Fruit fly (Drosophila melanogaster) whole organism, embryonic: ENCODE data around the gene Suv3.

Experiments
- Antp ChIP-seq: fragments of 200-800 bp; sonication (Bioruptor generic); optimal IDR thresholded peaks from 3 replicates; lab custom pipeline; 2016; ENCODE audit warnings: missing biosample characterization, missing genetic modification characterization
- BEAF-32 ChIP-seq: fragments of 200-800 bp; sonication (Bioruptor generic); optimal IDR thresholded peaks from 3 replicates; lab custom pipeline; 2017; ENCODE audit warnings: missing biosample characterization, missing genetic modification characterization, mild to moderate bottlenecking, moderate library complexity, missing genetic modification reagents
- Bdp1 ChIP-seq: fragments of 200-800 bp; sonication (Bioruptor generic); optimal IDR thresholded peaks from 3 replicates; lab custom pipeline; 2016; ENCODE audit warnings: missing biosample characterization, missing genetic modification characterization
- Bteb2 ChIP-seq: fragments of 200-800 bp; sonication (Bioruptor generic); optimal IDR thresholded peaks from 2 replicates; lab custom pipeline; 2016; ENCODE audit warnings: missing biosample characterization, missing genetic modification characterization
- CG10209 ChIP-seq: fragments of 200-800 bp; sonication (Bioruptor generic); optimal IDR thresholded peaks from 3 replicates; lab custom pipeline; 2017; ENCODE audit warnings: missing biosample characterization, mild to moderate bottlenecking, missing genetic modification characterization, missing genetic modification reagents
- CG11456 ChIP-seq: fragments of 200-800 bp; sonication (Bioruptor generic); IDR thresholded peaks from 3 replicates; pipeline ENCODE4 v1.3.6; 2022; ENCODE audit warnings: missing biosample characterization, missing genetic modification characterization
- CG13296 ChIP-seq: fragments of 200-800 bp; sonication (Bioruptor generic); optimal IDR thresholded peaks from 3 replicates; lab custom pipeline; 2018; ENCODE audit warnings: missing biosample characterization, mild to moderate bottlenecking, missing genetic modification characterization
- CG16813 ChIP-seq: fragments of 200-800 bp; sonication (Bioruptor generic); IDR thresholded peaks from 3 replicates; pipeline ENCODE4 v1.3.6; 2022; ENCODE audit warnings: missing biosample characterization, missing genetic modification characterization; ENCODE audit not compliant: partially characterized antibody
- CG17829 ChIP-seq: fragments of 200-800 bp; optimal IDR thresholded peaks from 2 replicates; lab custom pipeline; 2019; ENCODE audit warnings: missing biosample characterization, mild to moderate bottlenecking, missing genetic modification characterization, moderate library complexity
- CG1792 ChIP-seq: fragments of 200-800 bp; sonication (Bioruptor generic); optimal IDR thresholded peaks from 2 replicates; lab custom pipeline; 2016; ENCODE audit warnings: missing biosample characterization, missing genetic modification characterization
- CG18476 ChIP-seq: fragments of 200-800 bp; sonication (Bioruptor generic); optimal IDR thresholded peaks from 2 replicates; lab custom pipeline; 2016; ENCODE audit warnings: missing biosample characterization, mild to moderate bottlenecking, missing genetic modification characterization
- CG2712 ChIP-seq: fragments of 200-800 bp; optimal IDR thresholded peaks from 3 replicates; lab custom pipeline; 2019; ENCODE audit warnings: missing biosample characterization, mild to moderate bottlenecking, missing genetic modification characterization, moderate library complexity
- CG4730 ChIP-seq: fragments of 200-800 bp; sonication (Bioruptor generic); IDR thresholded peaks from 2 replicates; pipeline ENCODE4 v1.3.6; 2022; ENCODE audit warnings: missing biosample characterization, missing genetic modification characterization
- CG5245 ChIP-seq: fragments of 200-800 bp; sonication (Bioruptor generic); optimal IDR thresholded peaks from 3 replicates; lab custom pipeline; 2016; ENCODE audit warnings: missing biosample characterization, missing genetic modification characterization
- CG7987 ChIP-seq: fragments of 200-800 bp; sonication (Bioruptor generic); optimal IDR thresholded peaks from 2 replicates; lab custom pipeline; 2018; ENCODE audit warnings: missing biosample characterization, mild to moderate bottlenecking, missing genetic modification characterization, moderate library complexity
- CG8359 ChIP-seq: fragments of 200-800 bp; sonication (Bioruptor generic); optimal IDR thresholded peaks from 2 replicates; lab custom pipeline; 2017; ENCODE audit warnings: missing biosample characterization, mild to moderate bottlenecking, missing genetic modification characterization, borderline replicate concordance
- D ChIP-seq, 2 experiments: fragments of 200-800 bp in 1 of 2; fragments of >200 bp in 1 of 2; sonication (Bioruptor generic) in 1 of 2; optimal IDR thresholded peaks; 2 replicates in 1 of 2; 3 replicates in 1 of 2; lab custom pipeline; 2017; ENCODE audit warnings: mild to moderate bottlenecking in 1 of 2, missing biosample characterization in 1 of 2, missing genetic modification characterization in 1 of 2, missing genetic modification reagents in 1 of 2
- Deaf1 ChIP-seq: fragments of 200-800 bp; optimal IDR thresholded peaks from 3 replicates; lab custom pipeline; 2019; ENCODE audit warnings: missing biosample characterization, mild to moderate bottlenecking, missing genetic modification characterization, moderate library complexity
- Dll ChIP-seq: fragments of 200-800 bp; sonication (Bioruptor generic); IDR thresholded peaks from 4 replicates; pipeline ENCODE4 v1.3.6; 2022; ENCODE audit warnings: missing biosample characterization, missing genetic modification characterization; ENCODE audit not compliant: partially characterized antibody
- Fer2 ChIP-seq: fragments of 200-800 bp; sonication (Bioruptor generic); optimal IDR thresholded peaks from 2 replicates; lab custom pipeline; 2018; ENCODE audit warnings: missing biosample characterization, mild to moderate bottlenecking, missing genetic modification characterization, moderate library complexity
- Hey ChIP-seq: fragments of 200-800 bp; sonication (Bioruptor generic); optimal IDR thresholded peaks from 3 replicates; lab custom pipeline; 2018; ENCODE audit warnings: missing biosample characterization, mild to moderate bottlenecking, missing genetic modification characterization
- Myb ChIP-seq: fragments of 200-800 bp; sonication (Bioruptor generic); optimal IDR thresholded peaks from 2 replicates; lab custom pipeline; 2016; ENCODE audit warnings: missing biosample characterization, missing genetic modification characterization
- Oli ChIP-seq: fragments of 200-800 bp; sonication (Bioruptor generic); optimal IDR thresholded peaks from 2 replicates; lab custom pipeline; 2018; ENCODE audit warnings: missing biosample characterization, mild to moderate bottlenecking, missing genetic modification characterization, moderate library complexity
- Pdp1 ChIP-seq, 2 experiments: fragments of 200-800 bp; sonication (Bioruptor generic); optimal IDR thresholded peaks; 3 replicates each; lab custom pipeline; 2016; ENCODE audit warnings: missing biosample characterization in 2 of 2, missing genetic modification characterization in 2 of 2, mild to moderate bottlenecking in 1 of 2, moderate library complexity in 1 of 2
- Ptx1 ChIP-seq: fragments of 200-800 bp; sonication (Bioruptor generic); IDR thresholded peaks from 2 replicates; pipeline ENCODE4 v1.3.6; 2022; ENCODE audit warnings: missing biosample characterization, missing genetic modification characterization
- Sry-δ ChIP-seq: fragments of 200-800 bp; sonication (Bioruptor generic); optimal IDR thresholded peaks from 2 replicates; lab custom pipeline; 2016; ENCODE audit warnings: missing biosample characterization, missing genetic modification characterization
- Ssrp ChIP-seq: fragments of 200-800 bp; sonication (Bioruptor generic); optimal IDR thresholded peaks from 2 replicates; lab custom pipeline; 2018; ENCODE audit warnings: missing biosample characterization, mild to moderate bottlenecking, missing genetic modification characterization, moderate library complexity
- amos ChIP-seq: fragments of 200-800 bp; sonication (Bioruptor generic); IDR thresholded peaks from 2 replicates; pipeline ENCODE4 v1.3.6; 2022; ENCODE audit warnings: missing biosample characterization, missing genetic modification characterization; ENCODE audit not compliant: partially characterized antibody
- ash1 ChIP-seq: fragments of 200-800 bp; sonication (Bioruptor generic); optimal IDR thresholded peaks from 2 replicates; lab custom pipeline; 2018; ENCODE audit warnings: missing biosample characterization, mild to moderate bottlenecking, missing genetic modification characterization
- bab2 ChIP-seq: fragments of 200-800 bp; sonication (Bioruptor generic); optimal IDR thresholded peaks from 2 replicates; lab custom pipeline; 2016; ENCODE audit warnings: missing biosample characterization, missing genetic modification characterization
- crol ChIP-seq: fragments of 200-800 bp; sonication (Bioruptor generic); IDR thresholded peaks from 2 replicates; pipeline ENCODE4 v1.3.6; 2022; ENCODE audit warnings: missing biosample characterization, missing genetic modification characterization
- danr ChIP-seq: fragments of 200-800 bp; sonication (Bioruptor generic); IDR thresholded peaks from 2 replicates; pipeline ENCODE4 v1.3.6; 2022; ENCODE audit warnings: missing biosample characterization, missing genetic modification characterization
- dm ChIP-seq: fragments of 200-800 bp; sonication (Bioruptor generic); optimal IDR thresholded peaks from 3 replicates; lab custom pipeline; 2016; ENCODE audit warnings: missing biosample characterization, missing genetic modification characterization
- ken ChIP-seq: fragments of 200-800 bp; sonication (Bioruptor generic); IDR thresholded peaks from 3 replicates; pipeline ENCODE4 v1.3.6; 2022; ENCODE audit warnings: missing biosample characterization, missing genetic modification characterization
- kni ChIP-seq: fragments of 200-800 bp; sonication (Bioruptor generic); optimal IDR thresholded peaks from 3 replicates; lab custom pipeline; 2017; ENCODE audit warnings: mild to moderate bottlenecking, missing biosample characterization, missing genetic modification reagents, missing genetic modification characterization
- lbe ChIP-seq: fragments of 200-800 bp; sonication (Bioruptor generic); optimal IDR thresholded peaks from 2 replicates; lab custom pipeline; 2016; ENCODE audit warnings: missing biosample characterization, mild to moderate bottlenecking, missing genetic modification characterization
- lilli ChIP-seq: fragments of 200-800 bp; sonication (Bioruptor generic); optimal IDR thresholded peaks from 3 replicates; lab custom pipeline; 2016; ENCODE audit warnings: missing biosample characterization, missing genetic modification characterization
- lola ChIP-seq, 3 experiments: fragments of >200 bp in 2 of 3; fragments of 200-800 bp in 1 of 3; sonication (Bioruptor generic) in 1 of 3; optimal IDR thresholded peaks; 2 replicates each; lab custom pipeline; 2017 to 2019; ENCODE audit warnings: missing biosample characterization in 3 of 3, missing genetic modification characterization in 3 of 3, mild to moderate bottlenecking in 1 of 3, moderate library complexity in 1 of 3
- peb ChIP-seq: fragments of 200-800 bp; sonication (Bioruptor generic); IDR thresholded peaks from 2 replicates; pipeline ENCODE4 v1.3.6; 2022; ENCODE audit warnings: missing biosample characterization, missing genetic modification characterization
- pho ChIP-seq: fragments of 200-800 bp; sonication (Bioruptor generic); optimal IDR thresholded peaks from 2 replicates; lab custom pipeline; 2016; ENCODE audit warnings: missing biosample characterization, missing genetic modification characterization
- prd ChIP-seq, 3 experiments: fragments of >200 bp in 2 of 3; fragments of 200-800 bp in 1 of 3; sonication (Bioruptor generic) in 1 of 3; optimal IDR thresholded peaks in 2 of 3; IDR thresholded peaks in 1 of 3; 2 replicates in 2 of 3; 3 replicates in 1 of 3; pipeline versions ENCODE4 v1.3.6 to Lab custom; 2017 to 2022; ENCODE audit warnings: missing biosample characterization in 1 of 3, missing genetic modification characterization in 1 of 3
- repo ChIP-seq: fragments of 200-800 bp; sonication (Bioruptor generic); optimal IDR thresholded peaks from 2 replicates; lab custom pipeline; 2016; ENCODE audit warnings: missing biosample characterization, missing genetic modification characterization
- slou ChIP-seq: fragments of 200-800 bp; sonication (Bioruptor generic); optimal IDR thresholded peaks from 3 replicates; lab custom pipeline; 2016; ENCODE audit warnings: missing biosample characterization, missing genetic modification characterization
- tx ChIP-seq: fragments of 200-800 bp; sonication (Bioruptor generic); optimal IDR thresholded peaks from 2 replicates; lab custom pipeline; 2016; ENCODE audit warnings: missing biosample characterization, missing genetic modification characterization
- unc-4 ChIP-seq: fragments of 200-800 bp; sonication (Bioruptor generic); IDR thresholded peaks from 2 replicates; pipeline ENCODE4 v1.3.6; 2022; ENCODE audit warnings: missing biosample characterization, missing genetic modification characterization; ENCODE audit not compliant: partially characterized antibody
- vvl ChIP-seq: fragments of 200-800 bp; sonication (Bioruptor generic); IDR thresholded peaks from 2 replicates; pipeline ENCODE4 v1.3.6; 2022; ENCODE audit warnings: missing biosample characterization, missing genetic modification characterization

The Suv3 gene

DNA sequence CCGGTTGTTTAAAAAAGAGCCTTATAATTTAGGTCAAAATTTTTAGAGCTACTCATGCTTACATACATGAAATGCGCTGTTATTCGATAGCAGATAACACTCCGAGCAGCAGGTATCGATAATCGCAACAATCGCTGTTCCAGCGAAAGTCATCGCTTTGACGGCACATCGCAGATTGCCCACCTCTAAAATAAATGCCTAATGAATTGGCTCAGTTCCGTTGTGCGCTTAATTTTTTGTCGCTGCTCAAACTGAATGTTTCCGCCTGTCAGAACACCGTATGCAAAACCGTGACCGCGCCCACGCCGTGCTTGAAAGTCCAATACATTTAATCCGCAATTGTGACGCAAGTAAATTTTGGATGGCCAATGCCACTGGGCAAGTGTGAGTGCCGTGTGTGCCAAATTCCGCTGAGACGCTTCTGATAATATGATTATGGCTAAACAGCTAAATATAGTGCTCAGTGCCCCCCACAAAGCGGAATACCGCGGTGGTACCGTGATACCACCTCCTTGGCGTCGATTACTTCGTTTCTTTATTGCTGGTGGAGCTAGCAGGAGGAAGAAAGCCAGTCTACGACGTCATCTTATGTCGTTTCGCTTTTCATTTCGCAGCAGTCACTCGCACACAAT is 8.3 kb downstream of the Suv3 start, which contains the start of gene CG9795 (continued):
- TF ChIP-seq lilli: peak; percentile 57
- TF ChIP-seq CG7987 (GFP tag; lab: Kevin White, UChicago): peak; percentile 51
- TF ChIP-seq Ptx1 (GFP tag; lab: Robert Waterston, UW): no peak
- no peak for TF ChIP-seq Oli (tag; lab: Kevin White, UChicago)
- no peak for TF ChIP-seq slou (GFP tag; lab: Kevin White, UChicago)
- peak; percentile 90 for TF ChIP-seq amos (GFP tag; lab: Robert Waterston, UW)

DNA sequence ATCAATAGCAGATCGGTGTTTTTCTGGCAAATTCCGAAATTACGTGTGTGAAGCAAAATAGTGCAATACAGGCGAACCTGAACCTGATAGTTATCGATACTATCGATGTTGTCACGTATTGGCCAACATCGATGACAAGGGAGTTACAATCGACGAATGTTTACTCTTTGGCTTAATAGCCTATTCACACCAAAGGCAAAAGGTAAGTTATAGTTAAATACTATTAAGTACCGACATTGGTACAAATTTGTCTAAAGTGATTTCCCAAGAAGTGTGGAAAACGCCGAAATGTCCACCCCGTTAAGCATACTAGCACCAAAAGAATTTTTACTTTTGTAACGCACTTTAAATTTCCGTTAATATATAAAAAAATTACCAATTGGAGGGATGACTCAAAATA is 22.6 kb downstream of the Suv3 start, which contains the start of gene CG9776:
CG9776 (minus strand) TSS at position 108 of the 400 bp plus-strand sequence.
- no peak for TF ChIP-seq D (optimal IDR thresholded peaks at IDR 0.05; lab: Kevin White, UChicago)
- TF ChIP-seq D (GFP tag; optimal IDR thresholded peaks at IDR 0.05; lab: Kevin White, UChicago): peak; percentile 20
- no peak for TF ChIP-seq Deaf1 (tag; lab: Kevin White, UChicago)
- peak; percentile 62 for TF ChIP-seq bab2
- TF ChIP-seq CG5245 (GFP tag; lab: Kevin White, UChicago): no peak
- peak in 1 of 3 experiments; percentile 97 for TF ChIP-seq lola (GFP tag; optimal IDR thresholded peaks at IDR 0.05; lab: Kevin White, UChicago)
- peak; percentile 42 for TF ChIP-seq CG18476 (GFP tag; lab: Kevin White, UChicago)
- no peak for TF ChIP-seq CG8359
- peak; percentile 82 for TF ChIP-seq CG17829
- peak; percentile 77; the same call in 2 of the 3 replicates for TF ChIP-seq CG11456
- peak; percentile 73 for TF ChIP-seq pho
- peak; percentile 95 for TF ChIP-seq Dll (GFP tag; lab: Robert Waterston, UW)
- peak; percentile 41 for TF ChIP-seq repo (GFP tag; lab: Kevin White, UChicago)
- TF ChIP-seq Antp (GFP tag; lab: Kevin White, UChicago): peak; percentile 63
- TF ChIP-seq danr (GFP tag; lab: Robert Waterston, UW): no peak
- no peak for TF ChIP-seq peb (GFP tag; lab: Robert Waterston, UW)
- peak; percentile 31; the same call in 1 of the 2 replicates for TF ChIP-seq vvl (GFP tag; lab: Robert Waterston, UW)
- TF ChIP-seq lbe: peak; percentile 23
- no peak for TF ChIP-seq prd (optimal IDR thresholded peaks at IDR 0.05; lab: Kevin White, UChicago)
- TF ChIP-seq prd (GFP tag; IDR thresholded peaks at IDR 0.05; lab: Robert Waterston, UW): peak; percentile 54; the same call in 2 of the 3 replicates
- no peak for TF ChIP-seq crol (GFP tag; lab: Robert Waterston, UW)
- TF ChIP-seq CG16813: peak; percentile 99
- TF ChIP-seq Myb (GFP tag; lab: Kevin White, UChicago): peak; percentile 71
- peak; percentile 65 for TF ChIP-seq dm (GFP tag; lab: Kevin White, UChicago)
- no peak for TF ChIP-seq ash1
- TF ChIP-seq Ssrp: peak; percentile 64
- peak; percentile 42 for TF ChIP-seq Bdp1 (GFP tag; lab: Kevin White, UChicago)
- no peak for TF ChIP-seq Hey
- peak; percentile 62 to 75 for TF ChIP-seq Pdp1 (GFP tag; optimal IDR thresholded peaks at IDR 0.05; lab: Kevin White, UChicago)
- TF ChIP-seq CG13296 (GFP tag; lab: Kevin White, UChicago): no peak
- TF ChIP-seq Sry-δ: peak; percentile 89
- peak; percentile 74 for TF ChIP-seq CG2712 (tag; lab: Kevin White, UChicago)
- TF ChIP-seq ken (GFP tag; lab: Robert Waterston, UW): peak; percentile 53; the same call in 2 of the 3 replicates
- no peak for TF ChIP-seq kni
- TF ChIP-seq tx (GFP tag; lab: Kevin White, UChicago): peak; percentile 37
- TF ChIP-seq unc-4 (GFP tag; lab: Robert Waterston, UW): peak; percentile 96
- TF ChIP-seq CG1792 (GFP tag; lab: Kevin White, UChicago): peak; percentile 24
- TF ChIP-seq Fer2 (tag; lab: Kevin White, UChicago): no peak
- TF ChIP-seq CG10209 (GFP tag; lab: Kevin White, UChicago): peak; percentile 61
- TF ChIP-seq Bteb2 (GFP tag; lab: Kevin White, UChicago): peak; percentile 66
- no peak for TF ChIP-seq CG4730 (GFP tag; lab: Robert Waterston, UW)
- peak; percentile 98 for TF ChIP-seq BEAF-32 (GFP tag; lab: Kevin White, UChicago)
